Worm (Caenorhabditis elegans): ENCODE data around the gene nep-8.
A peak's percentile ranks its signal among the peaks of the same experiment; 100 is the strongest.

Gene nep-8

ce11 chrII:3403535-3403934 is at the start of gene nep-8:
Gene nep-8 (plus strand): TSS chrII:3403835.
- TF ChIP-seq unc-62 (GFP tag; optimal IDR thresholded peaks at IDR 0.05) (no peak), elt-1 (tag; optimal IDR thresholded peaks at IDR 0.05; ENCODE audit: borderline replicate concordance, insufficient read depth) (no peak), nhr-2 (tag; optimal IDR thresholded peaks at IDR 0.05) (no peak)

- TF ChIP-seq ceh-39 (tag; optimal IDR thresholded peaks at IDR 0.05), result no peak
- no peak for TF ChIP-seq elt-3 (tag; optimal IDR thresholded peaks at IDR 0.05)
These were observed 44.8 kb upstream of the nep-8 start, which contains the start of the genes lido-14 and bath-27 for ce11 chrII:3358834-3359233. Gene lido-14 (plus strand): TSS chrII:3359134. Gene bath-27 (plus strand): TSS chrII:3359139.

ce11 chrII:3367100-3367499 is 36.5 kb upstream of the nep-8 start, which contains the start of gene Y49F6C.6:
Gene Y49F6C.6 (minus strand): TSS chrII:3367200.
- no peak for TF ChIP-seq ztf-11 (tag; optimal IDR thresholded peaks at IDR 0.05)
- no peak for TF ChIP-seq lsy-2 (tag; optimal IDR thresholded peaks at IDR 0.05)
- TF ChIP-seq bed-3 (GFP tag; optimal IDR thresholded peaks at IDR 0.05), result no peak
- no peak for TF ChIP-seq ceh-39 (tag; optimal IDR thresholded peaks at IDR 0.05)
- no peak for TF ChIP-seq mls-2 (tag; optimal IDR thresholded peaks at IDR 0.05)
- TF ChIP-seq sem-2 (GFP tag; optimal IDR thresholded peaks at IDR 0.05), result no peak

- TF ChIP-seq nhr-237 (tag; optimal IDR thresholded peaks at IDR 0.05) (no peak), unc-120 (tag; optimal IDR thresholded peaks at IDR 0.05; ENCODE audit: poor library complexity, severe bottlenecking) (no peak), nhr-12 (tag; optimal IDR thresholded peaks at IDR 0.05) (no peak)
These were observed 35.5 kb upstream of the nep-8 start, which contains the start of gene Y49F6C.7 for ce11 chrII:3368097-3368496. Gene Y49F6C.7 (minus strand): TSS chrII:3368197.

- TF ChIP-seq ceh-39 (tag; optimal IDR thresholded peaks at IDR 0.05) (no peak), lsy-2 (tag; optimal IDR thresholded peaks at IDR 0.05) (peak; percentile 87), M03D4.4 (tag; optimal IDR thresholded peaks at IDR 0.05) (no peak)
These were observed 33.6 kb upstream of the nep-8 start, which contains the start of gene Y49F6C.8 for ce11 chrII:3370061-3370460. Gene Y49F6C.8 (minus strand): TSS chrII:3370111.

- TF ChIP-seq lsy-2 (tag; optimal IDR thresholded peaks at IDR 0.05) (no peak), nhr-76 (tag; optimal IDR thresholded peaks at IDR 0.05) (no peak), ceh-39 (tag; optimal IDR thresholded peaks at IDR 0.05) (no peak), cnd-1 (tag; optimal IDR thresholded peaks at IDR 0.05) (no peak), drap-1 (GFP tag; optimal IDR thresholded peaks at IDR 0.05) (no peak), lin-13 (tag; optimal IDR thresholded peaks at IDR 0.05) (no peak), mep-1 (tag; optimal IDR thresholded peaks at IDR 0.05) (no peak), nhr-237 (tag; optimal IDR thresholded peaks at IDR 0.05) (no peak), unc-62 (GFP tag; optimal IDR thresholded peaks at IDR 0.05) (no peak), tbx-8 (GFP tag; optimal IDR thresholded peaks at IDR 0.05) (no peak), unc-39 (tag; optimal IDR thresholded peaks at IDR 0.05) (no peak)
These were observed 32.6 kb upstream of the nep-8 start, which contains the start of gene bath-23 for ce11 chrII:3371010-3371409. Gene bath-23 (plus strand): TSS chrII:3371310.

ce11 chrII:3373875-3374274 is 29.8 kb upstream of the nep-8 start:
- TF ChIP-seq ces-1 (GFP tag; optimal IDR thresholded peaks at IDR 0.05) (peak; percentile 77), flh-1 (GFP tag; optimal IDR thresholded peaks at IDR 0.05) (no peak)

ce11 chrII:3374779-3375178 is 28.9 kb upstream of the nep-8 start, which contains the start of gene bath-10:
Gene bath-10 (plus strand): TSS chrII:3375079.
- TF ChIP-seq sptf-1 (tag; optimal IDR thresholded peaks at IDR 0.05), result no peak
- peak; percentile 22 for TF ChIP-seq nhr-2 (tag; optimal IDR thresholded peaks at IDR 0.05)

- TF ChIP-seq nhr-2 (tag; optimal IDR thresholded peaks at IDR 0.05) (no peak), lin-13 (tag; optimal IDR thresholded peaks at IDR 0.05) (no peak)
These were observed 28.3 kb upstream of the nep-8 start for ce11 chrII:3375302-3375701.
